Fruit fly (Drosophila melanogaster) whole organism, prepupa: ENCODE results near the gene CG13309.

Experiments used
- Blimp-1 ChIP-seq: fragments of 200-800 bp; sonication (Bioruptor generic); optimal IDR thresholded peaks from 3 replicates; lab custom pipeline; 2017; ENCODE audit warnings: missing biosample characterization, missing genetic modification characterization, mild to moderate bottlenecking, moderate library complexity, missing genetic modification reagents
- CG10631 ChIP-seq: fragments of 200-800 bp; sonication (Bioruptor generic); optimal IDR thresholded peaks from 2 replicates; lab custom pipeline; 2016; ENCODE audit warnings: missing biosample characterization, missing genetic modification characterization
- CG10669 ChIP-seq: fragments of 200-800 bp; sonication (Bioruptor generic); optimal IDR thresholded peaks from 3 replicates; lab custom pipeline; 2018; ENCODE audit warnings: missing biosample characterization, mild to moderate bottlenecking, missing genetic modification characterization, moderate library complexity
- CG11762 ChIP-seq: fragments of 200-800 bp; sonication (Bioruptor generic); optimal IDR thresholded peaks from 3 replicates; lab custom pipeline; 2016; ENCODE audit warnings: missing biosample characterization, missing genetic modification characterization; ENCODE audit not compliant: insufficient read depth
- CG15336 ChIP-seq: fragments of 200-800 bp; sonication (Bioruptor generic); IDR thresholded peaks from 2 replicates; pipeline ENCODE4 v1.3.6; 2022; ENCODE audit warnings: missing biosample characterization, missing genetic modification characterization
- CG16779 ChIP-seq: fragments of 200-800 bp; sonication (Bioruptor generic); optimal IDR thresholded peaks from 3 replicates; lab custom pipeline; 2017; ENCODE audit warnings: missing biosample characterization, mild to moderate bottlenecking, missing genetic modification characterization
- CG3032 ChIP-seq: fragments of 200-800 bp; optimal IDR thresholded peaks from 2 replicates; lab custom pipeline; 2019; ENCODE audit warnings: missing biosample characterization, mild to moderate bottlenecking, missing genetic modification characterization, moderate library complexity
- CG31627 ChIP-seq: fragments of 200-800 bp; sonication (Bioruptor generic); optimal IDR thresholded peaks from 3 replicates; lab custom pipeline; 2016; ENCODE audit warnings: missing biosample characterization, missing genetic modification characterization
- CG32006 ChIP-seq: fragments of 200-800 bp; sonication (Bioruptor generic); optimal IDR thresholded peaks from 3 replicates; lab custom pipeline; 2017; ENCODE audit warnings: missing biosample characterization, mild to moderate bottlenecking, missing genetic modification characterization
- CG34406 ChIP-seq: fragments of 200-800 bp; sonication (Bioruptor generic); optimal IDR thresholded peaks from 3 replicates; lab custom pipeline; 2016; ENCODE audit warnings: missing biosample characterization, missing genetic modification characterization
- CG3919 ChIP-seq: fragments of 200-800 bp; sonication (Bioruptor generic); optimal IDR thresholded peaks from 3 replicates; lab custom pipeline; 2016; ENCODE audit warnings: missing biosample characterization, missing genetic modification characterization
- CG4318 ChIP-seq: fragments of 200-800 bp; sonication (Bioruptor generic); optimal IDR thresholded peaks from 3 replicates; lab custom pipeline; 2017; ENCODE audit warnings: missing biosample characterization, mild to moderate bottlenecking, missing genetic modification characterization
- CG6163 ChIP-seq: fragments of 200-800 bp; sonication (Bioruptor generic); IDR thresholded peaks from 3 replicates; pipeline ENCODE4 v1.3.6; 2022; ENCODE audit warnings: missing biosample characterization, missing genetic modification characterization
- CG6276 ChIP-seq: fragments of 200-800 bp; sonication (Bioruptor generic); optimal IDR thresholded peaks from 2 replicates; lab custom pipeline; 2017; ENCODE audit warnings: missing biosample characterization, mild to moderate bottlenecking, missing genetic modification characterization
- CG6792 ChIP-seq: fragments of 200-800 bp; sonication (Bioruptor generic); optimal IDR thresholded peaks from 3 replicates; lab custom pipeline; 2016; ENCODE audit warnings: missing biosample characterization, missing genetic modification characterization
- CG6854 ChIP-seq: fragments of 200-800 bp; sonication (Bioruptor generic); optimal IDR thresholded peaks from 2 replicates; lab custom pipeline; 2017; ENCODE audit warnings: missing biosample characterization, mild to moderate bottlenecking, missing genetic modification characterization
- CG7368 ChIP-seq: fragments of 200-800 bp; sonication (Bioruptor generic); optimal IDR thresholded peaks from 3 replicates; lab custom pipeline; 2016; ENCODE audit warnings: missing biosample characterization, missing genetic modification characterization
- CG8319 ChIP-seq: fragments of 200-800 bp; sonication (Bioruptor generic); optimal IDR thresholded peaks from 3 replicates; lab custom pipeline; 2016; ENCODE audit warnings: missing biosample characterization, missing genetic modification characterization
- CG8632 ChIP-seq: fragments of 200-800 bp; sonication (Bioruptor generic); optimal IDR thresholded peaks from 3 replicates; lab custom pipeline; 2016; ENCODE audit warnings: missing biosample characterization, missing genetic modification characterization
- Eip93F ChIP-seq: fragments of 200-800 bp; sonication (Bioruptor generic); optimal IDR thresholded peaks from 2 replicates; lab custom pipeline; 2016; ENCODE audit warnings: missing biosample characterization, mild to moderate bottlenecking, missing genetic modification characterization
- Ets21C ChIP-seq: fragments of 200-800 bp; sonication (Bioruptor generic); optimal IDR thresholded peaks from 3 replicates; lab custom pipeline; 2016; ENCODE audit warnings: missing biosample characterization, missing genetic modification characterization
- Ets96B ChIP-seq: fragments of 200-800 bp; optimal IDR thresholded peaks from 2 replicates; lab custom pipeline; 2019; ENCODE audit warnings: missing biosample characterization, mild to moderate bottlenecking, missing genetic modification characterization, moderate library complexity
- Gug ChIP-seq: fragments of 200-800 bp; sonication (Bioruptor generic); IDR thresholded peaks from 2 replicates; pipeline ENCODE4 v1.3.6; 2022; ENCODE audit warnings: missing biosample characterization, missing genetic modification characterization
- Hr38 ChIP-seq: sonication (Bioruptor generic); optimal IDR thresholded peaks from 2 replicates; lab custom pipeline; 2016; ENCODE audit warnings: missing biosample characterization, missing genetic modification characterization
- Hr39 ChIP-seq: fragments of 200-800 bp; sonication (Bioruptor generic); optimal IDR thresholded peaks from 2 replicates; lab custom pipeline; 2016; ENCODE audit warnings: missing biosample characterization, missing genetic modification characterization
- Lpt ChIP-seq: fragments of 200-800 bp; sonication (Bioruptor generic); optimal IDR thresholded peaks from 3 replicates; lab custom pipeline; 2016; ENCODE audit warnings: missing biosample characterization, missing genetic modification characterization
- Met ChIP-seq: fragments of 200-800 bp; sonication (Bioruptor generic); optimal IDR thresholded peaks from 3 replicates; lab custom pipeline; 2016; ENCODE audit warnings: missing biosample characterization, missing genetic modification characterization
- Smox ChIP-seq: fragments of 200-800 bp; sonication (Bioruptor generic); optimal IDR thresholded peaks from 3 replicates; lab custom pipeline; 2016; ENCODE audit warnings: missing biosample characterization, missing genetic modification characterization
- Sox14 ChIP-seq: fragments of 200-800 bp; sonication (Bioruptor generic); optimal IDR thresholded peaks from 3 replicates; lab custom pipeline; 2016; ENCODE audit warnings: missing biosample characterization, missing genetic modification characterization
- Sox15 ChIP-seq: fragments of 200-800 bp; sonication (Bioruptor generic); optimal IDR thresholded peaks from 3 replicates; lab custom pipeline; 2016; ENCODE audit warnings: missing biosample characterization, missing genetic modification characterization
- achi ChIP-seq: fragments of 200-800 bp; sonication (Bioruptor generic); optimal IDR thresholded peaks from 3 replicates; lab custom pipeline; 2016; ENCODE audit warnings: missing biosample characterization, missing genetic modification characterization
- acj6 ChIP-seq: fragments of 200-800 bp; sonication (Bioruptor generic); optimal IDR thresholded peaks from 3 replicates; lab custom pipeline; 2016; ENCODE audit warnings: missing biosample characterization, missing genetic modification characterization
- dac ChIP-seq: fragments of 200-800 bp; sonication (Bioruptor generic); optimal IDR thresholded peaks from 2 replicates; lab custom pipeline; 2017; ENCODE audit warnings: missing biosample characterization, mild to moderate bottlenecking, missing genetic modification characterization
- dsx ChIP-seq: fragments of 200-800 bp; optimal IDR thresholded peaks from 3 replicates; lab custom pipeline; 2019; ENCODE audit warnings: missing biosample characterization, mild to moderate bottlenecking, missing genetic modification characterization, moderate library complexity; ENCODE audit not compliant: poor library complexity, severe bottlenecking
- esn ChIP-seq: fragments of 200-800 bp; sonication (Bioruptor generic); optimal IDR thresholded peaks from 2 replicates; lab custom pipeline; 2016; ENCODE audit warnings: missing biosample characterization, mild to moderate bottlenecking, missing genetic modification characterization, moderate library complexity
- fd59A ChIP-seq: fragments of 200-800 bp; sonication (Bioruptor generic); optimal IDR thresholded peaks from 2 replicates; lab custom pipeline; 2017; ENCODE audit warnings: missing biosample characterization, mild to moderate bottlenecking, missing genetic modification characterization, missing genetic modification reagents
- fkh ChIP-seq: fragments of 200-800 bp; sonication (Bioruptor generic); optimal IDR thresholded peaks from 3 replicates; lab custom pipeline; 2017; ENCODE audit warnings: missing biosample characterization, mild to moderate bottlenecking, missing genetic modification characterization, moderate library complexity
- lz ChIP-seq: fragments of 200-800 bp; sonication (Bioruptor generic); optimal IDR thresholded peaks from 3 replicates; lab custom pipeline; 2016; ENCODE audit warnings: missing biosample characterization, missing genetic modification characterization
- net ChIP-seq: fragments of 200-800 bp; sonication (Bioruptor generic); optimal IDR thresholded peaks from 3 replicates; lab custom pipeline; 2016; ENCODE audit warnings: missing biosample characterization, missing genetic modification characterization
- pdm3 ChIP-seq: fragments of 200-800 bp; sonication (Bioruptor generic); optimal IDR thresholded peaks from 3 replicates; lab custom pipeline; 2016; ENCODE audit warnings: missing biosample characterization, missing genetic modification characterization
- salr ChIP-seq, 2 experiments: fragments of 200-800 bp; sonication (Bioruptor generic); optimal IDR thresholded peaks; 3 replicates each; lab custom pipeline; 2016 to 2018; ENCODE audit warnings: missing biosample characterization in 2 of 2, missing genetic modification characterization in 2 of 2, mild to moderate bottlenecking in 1 of 2
- ss ChIP-seq, 2 experiments: fragments of 200-800 bp; sonication (Bioruptor generic); optimal IDR thresholded peaks; 2 replicates in 1 of 2; 3 replicates in 1 of 2; lab custom pipeline; 2017 to 2018; ENCODE audit warnings: mild to moderate bottlenecking in 2 of 2, missing biosample characterization in 2 of 2, missing genetic modification characterization in 2 of 2, moderate library complexity in 1 of 2
- svp ChIP-seq: fragments of 200-800 bp; sonication (Bioruptor generic); peaks from one replicate; lab custom pipeline; 2016; ENCODE audit warnings: missing biosample characterization, missing genetic modification characterization
- topi ChIP-seq: fragments of 200-800 bp; sonication (Bioruptor generic); optimal IDR thresholded peaks from 3 replicates; lab custom pipeline; 2016; ENCODE audit warnings: missing biosample characterization, missing genetic modification characterization
- vri ChIP-seq: fragments of 200-800 bp; sonication (Bioruptor generic); optimal IDR thresholded peaks from 3 replicates; lab custom pipeline; 2016; ENCODE audit warnings: missing biosample characterization, mild to moderate bottlenecking, missing genetic modification characterization

CG13309 gene

dm6 chr3L:8765969-8766538 lies 44.1 kb upstream of the CG13309 start (continued):
- TF ChIP-seq lz (peak; percentile 99), salr (GFP tag; optimal IDR thresholded peaks at IDR 0.05; lab: Kevin White, UChicago) (peak; percentile 97 to 99), svp (GFP tag; lab: Kevin White, UChicago) (peak; percentile 99), CG10631 (GFP tag; lab: Kevin White, UChicago) (peak; percentile 98), topi (GFP tag; lab: Kevin White, UChicago) (peak; percentile 98), Sox15 (GFP tag; lab: Kevin White, UChicago) (peak; percentile 99), CG3032 (peak; percentile 99), ss (GFP tag; optimal IDR thresholded peaks at IDR 0.05; lab: Kevin White, UChicago) (peak; percentile 94 to 98), CG10669 (GFP tag; lab: Kevin White, UChicago) (peak; percentile 93), CG15336 (GFP tag; lab: Robert Waterston, UW) (peak; percentile 94), esn (peak; percentile 99), fd59A (GFP tag; lab: Kevin White, UChicago) (peak; percentile 99), Lpt (GFP tag; lab: Kevin White, UChicago) (peak; percentile 87), CG8632 (GFP tag; lab: Kevin White, UChicago) (peak; percentile 98), CG16779 (tag; lab: Kevin White, UChicago) (peak; percentile 88), CG6854 (GFP tag; lab: Kevin White, UChicago) (peak; percentile 96), Sox14 (GFP tag; lab: Kevin White, UChicago) (peak; percentile 99), Ets96B (tag; lab: Kevin White, UChicago) (peak; percentile 95), Eip93F (GFP tag; lab: Kevin White, UChicago) (peak; percentile 90), Blimp-1 (peak; percentile 94), Hr39 (GFP tag; lab: Kevin White, UChicago) (peak; percentile 99), CG6276 (GFP tag; lab: Kevin White, UChicago) (peak; percentile 96), CG11762 (peak; percentile 97), acj6 (GFP tag; lab: Kevin White, UChicago) (peak; percentile 99), CG3919 (GFP tag; lab: Kevin White, UChicago) (peak; percentile 94), CG4318 (GFP tag; lab: Kevin White, UChicago) (peak; percentile 95)

DNA sequence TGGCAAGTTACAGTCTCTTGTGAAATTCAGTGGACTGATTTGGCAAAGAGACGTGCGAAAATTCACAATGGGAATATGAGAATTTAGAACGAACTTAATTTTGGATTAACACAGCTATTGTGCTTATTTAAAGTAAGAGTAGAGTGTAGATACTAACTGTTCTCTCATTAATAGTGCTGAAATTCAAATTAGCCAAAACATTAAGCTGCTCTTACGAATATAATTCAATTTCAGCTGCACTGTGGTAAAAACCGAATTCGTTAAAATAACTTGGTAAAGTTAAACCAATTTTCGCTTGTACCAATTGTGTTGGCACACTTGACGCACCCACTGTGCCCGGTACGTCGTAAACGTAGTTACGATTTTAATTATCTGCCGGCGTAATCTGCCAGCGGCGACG lies 42.3 kb upstream of the CG13309 start:
- TF ChIP-seq CG3032: peak; percentile 69
- peak; percentile 69 for TF ChIP-seq topi (GFP tag; lab: Kevin White, UChicago)
- peak; percentile 59 for TF ChIP-seq CG8632 (GFP tag; lab: Kevin White, UChicago)
- TF ChIP-seq CG3919 (GFP tag; lab: Kevin White, UChicago): peak; percentile 74
- peak; percentile 36 for TF ChIP-seq dac (GFP tag; lab: Kevin White, UChicago)
- TF ChIP-seq Smox (GFP tag; lab: Kevin White, UChicago): peak; percentile 49
- peak; percentile 48; the same call in 1 of the 2 replicates for TF ChIP-seq Gug (GFP tag; lab: Robert Waterston, UW)
- TF ChIP-seq fd59A (GFP tag; lab: Kevin White, UChicago): peak; percentile 72
- TF ChIP-seq Eip93F (GFP tag; lab: Kevin White, UChicago): no peak
- peak; percentile 67 for TF ChIP-seq CG11762
- TF ChIP-seq achi: peak; percentile 57
- peak; percentile 80 for TF ChIP-seq svp (GFP tag; lab: Kevin White, UChicago)
- peak; percentile 66 for TF ChIP-seq CG10631 (GFP tag; lab: Kevin White, UChicago)
- peak; percentile 79 for TF ChIP-seq net (GFP tag; lab: Kevin White, UChicago)
- TF ChIP-seq CG6163 (GFP tag; lab: Robert Waterston, UW): peak; percentile 65
- TF ChIP-seq Met (GFP tag; lab: Kevin White, UChicago): peak; percentile 69
- TF ChIP-seq Blimp-1: peak; percentile 12
- no peak for TF ChIP-seq fkh (GFP tag; lab: Kevin White, UChicago)
- TF ChIP-seq Hr39 (GFP tag; lab: Kevin White, UChicago): peak; percentile 69
- peak; percentile 73 for TF ChIP-seq Sox15 (GFP tag; lab: Kevin White, UChicago)
- peak; percentile 72 for TF ChIP-seq CG31627
- peak; percentile 47 for TF ChIP-seq dsx
- TF ChIP-seq CG6792 (GFP tag; lab: Kevin White, UChicago): peak; percentile 68
- TF ChIP-seq CG32006 (GFP tag; lab: Kevin White, UChicago): peak; percentile 84
- TF ChIP-seq CG6854 (GFP tag; lab: Kevin White, UChicago): no peak
- peak; percentile 57 for TF ChIP-seq Ets21C
- peak; percentile 76 for TF ChIP-seq pdm3
- peak; percentile 48 for TF ChIP-seq CG8319 (GFP tag; lab: Kevin White, UChicago)
- TF ChIP-seq CG7368 (GFP tag; lab: Kevin White, UChicago): peak; percentile 58
- TF ChIP-seq CG16779 (tag; lab: Kevin White, UChicago): peak; percentile 35
- TF ChIP-seq vri (GFP tag; lab: Kevin White, UChicago): peak; percentile 45
- peak; percentile 65 for TF ChIP-seq CG34406 (GFP tag; lab: Kevin White, UChicago)
- TF ChIP-seq salr (GFP tag; optimal IDR thresholded peaks at IDR 0.05; lab: Kevin White, UChicago): peak; percentile 17 to 63
- TF ChIP-seq Hr38 (GFP tag; lab: Kevin White, UChicago): no peak
- TF ChIP-seq Lpt (GFP tag; lab: Kevin White, UChicago): peak; percentile 41
- TF ChIP-seq CG15336 (GFP tag; lab: Robert Waterston, UW): peak; percentile 62
- peak; percentile 66 for TF ChIP-seq lz
- TF ChIP-seq esn: peak; percentile 70
- peak; percentile 73 for TF ChIP-seq acj6 (GFP tag; lab: Kevin White, UChicago)
